Fruit fly (Drosophila melanogaster) whole organism, embryonic: ENCODE measurements around the gene CG5390.

Experiments used
- Awh ChIP-seq: fragments of 200-800 bp; sonication (Bioruptor generic); IDR thresholded peaks from 2 replicates; pipeline ENCODE4, ENCODE4 v1.3.6; 2022; ENCODE audit warnings: missing biosample characterization, missing genetic modification characterization
- Bgb ChIP-seq: fragments of 200-800 bp; sonication (Bioruptor generic); IDR thresholded peaks from 2 replicates; pipeline ENCODE4 v1.3.6; 2022; ENCODE audit warnings: missing biosample characterization, missing genetic modification characterization; ENCODE audit not compliant: partially characterized antibody
- CG10147 ChIP-seq: fragments of 200-800 bp; sonication (Bioruptor generic); optimal IDR thresholded peaks from 2 replicates; lab custom pipeline; 2019; ENCODE audit warnings: missing biosample characterization, mild to moderate bottlenecking, missing genetic modification characterization, moderate library complexity
- CG10267 ChIP-seq: fragments of 200-800 bp; sonication (Bioruptor generic); optimal IDR thresholded peaks from 2 replicates; lab custom pipeline; 2018; ENCODE audit warnings: missing biosample characterization, mild to moderate bottlenecking, missing genetic modification characterization, moderate library complexity
- CG10366 ChIP-seq: fragments of 200-800 bp; sonication (Bioruptor generic); IDR thresholded peaks from 2 replicates; pipeline ENCODE4 v1.3.6; 2022; ENCODE audit warnings: missing biosample characterization, missing genetic modification characterization
- CG11093 ChIP-seq: fragments of 200-800 bp; sonication (Bioruptor generic); IDR thresholded peaks from 3 replicates; pipeline ENCODE4 v1.3.6; 2022; ENCODE audit warnings: missing biosample characterization, missing genetic modification characterization
- CG11247 ChIP-seq: fragments of 200-800 bp; sonication (Bioruptor generic); IDR thresholded peaks from 2 replicates; pipeline ENCODE4 v1.3.6; 2022; ENCODE audit warnings: missing biosample characterization, missing genetic modification characterization
- CG11696 ChIP-seq: fragments of 200-800 bp; sonication (Bioruptor generic); IDR thresholded peaks from 2 replicates; pipeline ENCODE4 v1.3.6; 2022; ENCODE audit warnings: missing biosample characterization, missing genetic modification characterization
- CG14667 ChIP-seq: fragments of 200-800 bp; sonication (Bioruptor generic); IDR thresholded peaks from 2 replicates; pipeline ENCODE4 v1.3.6; 2022; ENCODE audit warnings: missing biosample characterization, missing genetic modification characterization
- CG14710 ChIP-seq: fragments of 200-800 bp; sonication (Bioruptor generic); optimal IDR thresholded peaks from 3 replicates; lab custom pipeline; 2019; ENCODE audit warnings: missing biosample characterization, mild to moderate bottlenecking, missing genetic modification characterization, moderate library complexity
- CG14965 ChIP-seq: fragments of 200-800 bp; sonication (Bioruptor generic); optimal IDR thresholded peaks from 2 replicates; lab custom pipeline; 2016; ENCODE audit warnings: missing biosample characterization, missing genetic modification characterization, borderline replicate concordance
- CG1529 ChIP-seq: fragments of 200-800 bp; sonication (Bioruptor generic); optimal IDR thresholded peaks from 3 replicates; lab custom pipeline; 2018; ENCODE audit warnings: missing biosample characterization, missing genetic modification characterization
- CG1603 ChIP-seq: fragments of 200-800 bp; sonication (Bioruptor generic); optimal IDR thresholded peaks from 2 replicates; lab custom pipeline; 2019; ENCODE audit warnings: missing biosample characterization, mild to moderate bottlenecking, missing genetic modification characterization, moderate library complexity
- CG2199 ChIP-seq: fragments of 200-800 bp; sonication (Bioruptor generic); IDR thresholded peaks from 3 replicates; pipeline ENCODE4 v1.3.6; 2022; ENCODE audit warnings: missing biosample characterization, missing genetic modification characterization
- CG2678 ChIP-seq: fragments of 200-800 bp; sonication (Bioruptor generic); optimal IDR thresholded peaks from 3 replicates; lab custom pipeline; 2019; ENCODE audit warnings: missing biosample characterization, mild to moderate bottlenecking, missing genetic modification characterization, moderate library complexity
- CG2889 ChIP-seq: fragments of 200-800 bp; sonication (Bioruptor generic); IDR thresholded peaks from 3 replicates; pipeline ENCODE4 v1.3.6; 2022; ENCODE audit warnings: missing biosample characterization, missing genetic modification characterization
- CG34376 ChIP-seq: fragments of 200-800 bp; sonication (Bioruptor generic); optimal IDR thresholded peaks from 2 replicates; lab custom pipeline; 2018; ENCODE audit warnings: missing biosample characterization, mild to moderate bottlenecking, missing genetic modification characterization
- CG3847 ChIP-seq: fragments of 200-800 bp; sonication (Bioruptor generic); IDR thresholded peaks from 2 replicates; pipeline ENCODE4 v1.3.6; 2022; ENCODE audit warnings: missing biosample characterization, missing genetic modification characterization
- CG43689 ChIP-seq: fragments of 200-800 bp; sonication (Bioruptor generic); IDR thresholded peaks from 2 replicates; pipeline ENCODE4 v1.3.6; 2022; ENCODE audit warnings: missing biosample characterization, missing genetic modification characterization
- CG4424 ChIP-seq: fragments of 200-800 bp; sonication (Bioruptor generic); optimal IDR thresholded peaks from 3 replicates; lab custom pipeline; 2016; ENCODE audit warnings: missing biosample characterization, missing genetic modification characterization
- CG4617 ChIP-seq: fragments of 200-800 bp; sonication (Bioruptor generic); optimal IDR thresholded peaks from 3 replicates; lab custom pipeline; 2016; ENCODE audit warnings: missing biosample characterization, missing genetic modification characterization, borderline replicate concordance
- CG5245 ChIP-seq: fragments of 200-800 bp; sonication (Bioruptor generic); optimal IDR thresholded peaks from 3 replicates; lab custom pipeline; 2016; ENCODE audit warnings: missing biosample characterization, missing genetic modification characterization
- CG6854 ChIP-seq: fragments of 200-800 bp; sonication (Bioruptor generic); optimal IDR thresholded peaks from 3 replicates; lab custom pipeline; 2017; ENCODE audit warnings: missing biosample characterization, mild to moderate bottlenecking, missing genetic modification characterization
- CG9215 ChIP-seq: fragments of 200-800 bp; sonication (Bioruptor generic); IDR thresholded peaks from 2 replicates; pipeline ENCODE4 v1.3.6; 2022; ENCODE audit warnings: missing biosample characterization, missing genetic modification characterization
- Dip2 ChIP-seq: fragments of 200-800 bp; sonication (Bioruptor generic); IDR thresholded peaks from 2 replicates; pipeline ENCODE4 v1.3.6; 2022; ENCODE audit warnings: missing biosample characterization, missing genetic modification characterization
- HHEX ChIP-seq: fragments of 200-800 bp; sonication (Bioruptor generic); optimal IDR thresholded peaks from 3 replicates; lab custom pipeline; 2017; ENCODE audit warnings: missing biosample characterization, mild to moderate bottlenecking, missing genetic modification characterization, missing genetic modification reagents
- Nf-YA ChIP-seq: fragments of 200-800 bp; sonication (Bioruptor generic); IDR thresholded peaks from 2 replicates; pipeline ENCODE4 v1.3.6; 2022; ENCODE audit warnings: missing biosample characterization, missing genetic modification characterization
- Sin3A ChIP-seq: fragments of >200 bp; optimal IDR thresholded peaks from 2 replicates; lab custom pipeline; 2018
- Sry-β ChIP-seq: fragments of 200-800 bp; sonication (Bioruptor generic); optimal IDR thresholded peaks from 2 replicates; lab custom pipeline; 2018; ENCODE audit warnings: missing biosample characterization, mild to moderate bottlenecking, missing genetic modification characterization, moderate library complexity
- Xrp1 ChIP-seq: fragments of 200-800 bp; sonication (Bioruptor generic); IDR thresholded peaks from 2 replicates; pipeline ENCODE4 v1.3.6; 2022; ENCODE audit warnings: missing biosample characterization, missing genetic modification characterization
- ac ChIP-seq: fragments of 200-800 bp; sonication (Bioruptor generic); optimal IDR thresholded peaks from 3 replicates; lab custom pipeline; 2017; ENCODE audit warnings: missing biosample characterization, mild to moderate bottlenecking, missing genetic modification characterization
- br ChIP-seq: fragments of >200 bp; optimal IDR thresholded peaks from 2 replicates; lab custom pipeline; 2017
- chm ChIP-seq: fragments of 200-800 bp; sonication (Bioruptor generic); IDR thresholded peaks from 2 replicates; pipeline ENCODE4 v1.3.6; 2022; ENCODE audit warnings: missing biosample characterization, missing genetic modification characterization
- corto ChIP-seq: fragments of 200-800 bp; sonication (Bioruptor generic); optimal IDR thresholded peaks from 2 replicates; lab custom pipeline; 2016; ENCODE audit warnings: missing biosample characterization, mild to moderate bottlenecking, missing genetic modification characterization, moderate library complexity
- crc ChIP-seq: fragments of 200-800 bp; sonication (Bioruptor generic); optimal IDR thresholded peaks from 2 replicates; lab custom pipeline; 2016; ENCODE audit warnings: missing biosample characterization, missing genetic modification characterization
- cwo ChIP-seq: fragments of 200-800 bp; sonication (Bioruptor generic); optimal IDR thresholded peaks from 3 replicates; lab custom pipeline; 2017; ENCODE audit warnings: missing biosample characterization, missing genetic modification characterization, mild to moderate bottlenecking, moderate library complexity, missing genetic modification reagents
- dati ChIP-seq: fragments of 200-800 bp; sonication (Bioruptor generic); IDR thresholded peaks from 2 replicates; pipeline ENCODE4 v1.3.6; 2022; ENCODE audit warnings: missing biosample characterization, missing genetic modification characterization
- en ChIP-seq: fragments of 200-800 bp; sonication (Bioruptor generic); optimal IDR thresholded peaks from 2 replicates; lab custom pipeline; 2016; ENCODE audit warnings: missing biosample characterization, missing genetic modification characterization
- esg ChIP-seq: fragments of 200-800 bp; sonication (Bioruptor generic); conservative IDR thresholded peaks from 2 replicates; pipeline ENCODE4 v1.3.6; 2022; ENCODE audit warnings: missing biosample characterization, missing genetic modification characterization
- gcm2 ChIP-seq: fragments of 200-800 bp; sonication (Bioruptor generic); optimal IDR thresholded peaks from 2 replicates; lab custom pipeline; 2016; ENCODE audit warnings: missing biosample characterization, missing genetic modification characterization
- lab ChIP-seq: fragments of 200-800 bp; sonication (Bioruptor generic); optimal IDR thresholded peaks from 3 replicates; lab custom pipeline; 2017; ENCODE audit warnings: missing biosample characterization, missing genetic modification characterization, mild to moderate bottlenecking, moderate library complexity, missing genetic modification reagents
- mam ChIP-seq: fragments of 200-800 bp; sonication (Bioruptor generic); optimal IDR thresholded peaks from 3 replicates; lab custom pipeline; 2016; ENCODE audit warnings: missing biosample characterization, missing genetic modification characterization
- mirr ChIP-seq: fragments of 200-800 bp; sonication (Bioruptor generic); optimal IDR thresholded peaks from 3 replicates; lab custom pipeline; 2018; ENCODE audit warnings: missing biosample characterization, mild to moderate bottlenecking, missing genetic modification characterization
- nau ChIP-seq: fragments of 200-800 bp; sonication (Bioruptor generic); optimal IDR thresholded peaks from 3 replicates; lab custom pipeline; 2017; ENCODE audit warnings: missing biosample characterization, mild to moderate bottlenecking, missing genetic modification characterization, missing genetic modification reagents
- nmo ChIP-seq: fragments of 200-800 bp; sonication (Bioruptor generic); optimal IDR thresholded peaks from 2 replicates; lab custom pipeline; 2018; ENCODE audit warnings: missing biosample characterization, mild to moderate bottlenecking, missing genetic modification characterization, moderate library complexity
- nom ChIP-seq: fragments of 200-800 bp; sonication (Bioruptor generic); optimal IDR thresholded peaks from 2 replicates; lab custom pipeline; 2017; ENCODE audit warnings: missing biosample characterization, missing genetic modification characterization, mild to moderate bottlenecking, moderate library complexity, missing genetic modification reagents
- pan ChIP-seq, 4 experiments: fragments of >200 bp in 3 of 4; fragments of 200-800 bp in 1 of 4; sonication (Bioruptor generic) in 1 of 4; optimal IDR thresholded peaks in 3 of 4; IDR thresholded peaks in 1 of 4; 2 replicates each; pipeline versions ENCODE4 v1.3.6 to Lab custom; 2017 to 2022; ENCODE audit warnings: missing biosample characterization in 2 of 4, missing genetic modification characterization in 2 of 4, mixed read lengths in 1 of 4
- sqz ChIP-seq: fragments of 200-800 bp; sonication (Bioruptor generic); optimal IDR thresholded peaks from 3 replicates; lab custom pipeline; 2018; ENCODE audit warnings: missing biosample characterization, mild to moderate bottlenecking, missing genetic modification characterization
- zf30C ChIP-seq: fragments of 200-800 bp; sonication (Bioruptor generic); optimal IDR thresholded peaks from 3 replicates; lab custom pipeline; 2018; ENCODE audit warnings: missing biosample characterization, mild to moderate bottlenecking, missing genetic modification characterization

Gene CG5390

dm6 chr2L:10260750-10261493 is 45.5 kb downstream of the CG5390 start, which contains the start of gene Pten (continued):
- TF ChIP-seq CG5245 (GFP tag; lab: Kevin White, UChicago) (peak; percentile 60), zf30C (no peak), Xrp1 (GFP tag; lab: Robert Waterston, UW) (peak; percentile 73), lab (no peak), CG2678 (tag; lab: Kevin White, UChicago) (no peak), esg (GFP tag; lab: Robert Waterston, UW) (0 out of 2 replicates have a peak, but pooled peaks have one; percentile 50), CG14667 (GFP tag; lab: Robert Waterston, UW) (no peak; the same call in 1 of the 2 replicates), CG14965 (GFP tag; lab: Kevin White, UChicago) (no peak), Sry-β (GFP tag; lab: Kevin White, UChicago) (peak; percentile 11), CG43689 (GFP tag; lab: Robert Waterston, UW) (no peak), CG34376 (peak; percentile 35), CG14710 (tag; lab: Kevin White, UChicago) (peak; percentile 90), CG10147 (peak; percentile 38), en (peak; percentile 51), nom (peak; percentile 29), nmo (GFP tag; lab: Kevin White, UChicago) (peak; percentile 88), CG2889 (GFP tag; lab: Robert Waterston, UW) (no peak), CG1603 (tag; lab: Kevin White, UChicago) (peak; percentile 80), CG11247 (GFP tag; lab: Robert Waterston, UW) (no peak), crc (GFP tag; lab: Kevin White, UChicago) (peak; percentile 46), CG10267 (tag; lab: Kevin White, UChicago) (peak; percentile 76), Nf-YA (GFP tag; lab: Robert Waterston, UW) (no peak), ac (no peak), sqz (GFP tag; lab: Kevin White, UChicago) (peak; percentile 72), corto (GFP tag; lab: Kevin White, UChicago) (peak; percentile 12), br (no peak), Awh (peak; percentile 54; the same call in 1 of the 2 replicates), nau (GFP tag; lab: Kevin White, UChicago) (no peak), CG2199 (GFP tag; lab: Robert Waterston, UW) (no peak), CG10366 (GFP tag; lab: Robert Waterston, UW) (peak; percentile 54), CG9215 (no peak), mam (GFP tag; lab: Kevin White, UChicago) (peak; percentile 74), chm (GFP tag; lab: Robert Waterston, UW) (no peak), CG11696 (GFP tag; lab: Robert Waterston, UW) (0 out of 2 replicates have a peak, but pooled peaks have one; percentile 33), HHEX (GFP tag; lab: Kevin White, UChicago) (no peak), CG6854 (peak; percentile 5), pan (optimal IDR thresholded peaks at IDR 0.05; lab: Kevin White, UChicago) (no peak), pan (GFP tag; optimal IDR thresholded peaks at IDR 0.05 in 1 of 2, IDR thresholded peaks at IDR 0.05 in 1 of 2) (peak in 1 of 2 experiments; percentile 79), mirr (no peak), Bgb (GFP tag; lab: Robert Waterston, UW) (peak; percentile 91), CG3847 (GFP tag; lab: Robert Waterston, UW) (no peak), CG1529 (GFP tag; lab: Kevin White, UChicago) (peak; percentile 5), gcm2 (GFP tag; lab: Kevin White, UChicago) (no peak), CG4617 (GFP tag; lab: Kevin White, UChicago) (peak; percentile 70), CG11093 (no peak; the same call in 2 of the 3 replicates), Dip2 (GFP tag; lab: Robert Waterston, UW) (no peak), dati (no peak), CG4424 (GFP tag; lab: Kevin White, UChicago) (peak; percentile 82), Sin3A (lab: Kevin White, UChicago) (no peak), cwo (no peak)
